Worm (Caenorhabditis elegans): ENCODE measurements around the gene nsph-3.1.
"Not testable (repeated sequence)": the region's sequence is repeated elsewhere in the genome, so short reads cannot be mapped to it uniquely, and the experiment has no call there.

Gene nsph-3.1

ce11 chrIV:10948797-10949196 lies 813 bp upstream of the nsph-3.1 start, which contains the start of gene Y69E1A.1:
Gene Y69E1A.1 (minus strand): TSS chrIV:10948897.
- TF ChIP-seq ceh-16 (tag; optimal IDR thresholded peaks at IDR 0.05) (no peak), elt-1 (tag; optimal IDR thresholded peaks at IDR 0.05) (no peak), lsy-2 (tag; optimal IDR thresholded peaks at IDR 0.05) (no peak), ZK546.5 (tag; optimal IDR thresholded peaks at IDR 0.05) (no peak), lin-11 (tag; optimal IDR thresholded peaks at IDR 0.05) (no peak), unc-39 (tag; optimal IDR thresholded peaks at IDR 0.05) (no peak), C34F6.9 (tag; optimal IDR thresholded peaks at IDR 0.05) (no peak), zag-1 (tag; optimal IDR thresholded peaks at IDR 0.05) (no peak), gmeb-1 (tag; optimal IDR thresholded peaks at IDR 0.05) (no peak), crh-2 (tag; optimal IDR thresholded peaks at IDR 0.05) (no peak), ztf-11 (tag; optimal IDR thresholded peaks at IDR 0.05) (no peak), nhr-6 (tag; optimal IDR thresholded peaks at IDR 0.05) (no peak), sma-3 (GFP tag; optimal IDR thresholded peaks at IDR 0.05) (no peak), mdl-1 (tag; optimal IDR thresholded peaks at IDR 0.05) (no peak), nhr-21 (tag; optimal IDR thresholded peaks at IDR 0.05) (no peak), ztf-1 (GFP tag; conservative IDR thresholded peaks at IDR 0.05) (no peak), ceh-82 (tag; optimal IDR thresholded peaks at IDR 0.05) (no peak), lin-13 (GFP tag; optimal IDR thresholded peaks at IDR 0.05) (no peak)

DNA sequence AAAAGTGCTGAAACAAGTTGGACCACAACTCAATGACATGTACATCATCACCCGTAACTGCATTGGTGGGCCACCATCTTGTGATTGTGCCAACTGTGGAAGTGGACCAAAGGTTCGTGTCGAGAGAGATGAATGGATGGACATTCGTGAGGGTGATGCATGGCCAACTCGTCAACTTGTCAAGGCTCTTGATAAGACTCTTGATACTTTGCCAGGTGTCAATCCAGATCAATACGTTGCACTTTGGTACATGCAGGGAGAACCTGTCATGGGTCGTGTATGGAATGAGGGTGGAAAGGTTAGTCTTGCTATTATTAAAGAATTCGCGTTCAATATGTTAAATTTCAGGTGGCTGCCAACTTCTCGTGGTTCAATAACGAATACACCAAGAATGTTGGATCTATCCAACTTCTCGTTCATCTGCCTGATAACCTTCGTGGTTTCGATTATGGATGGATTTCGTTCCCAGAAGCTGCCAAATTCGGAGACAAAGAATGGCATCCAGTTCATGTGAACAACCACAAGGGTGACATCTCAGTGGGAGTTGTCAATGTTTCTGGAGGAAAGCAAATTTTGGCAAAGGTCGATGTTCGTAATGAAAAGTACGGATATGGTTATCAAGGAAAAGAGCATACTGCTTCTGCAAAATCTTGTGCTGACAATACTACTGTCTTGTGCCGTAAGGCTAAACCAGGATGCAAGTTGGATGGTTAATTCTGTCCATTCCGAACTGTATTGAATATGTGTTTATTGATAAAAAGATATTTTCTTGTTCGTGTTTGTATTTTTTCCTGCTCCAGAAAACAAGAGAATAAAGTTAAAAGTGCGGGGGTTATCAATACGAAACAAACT lies 979 bp downstream of the nsph-3.1 start:
- TF ChIP-seq nhr-23 (tag; optimal IDR thresholded peaks at IDR 0.05) = peak; percentile 72
- no peak for TF ChIP-seq R02D3.7 (tag; optimal IDR thresholded peaks at IDR 0.05)

DNA sequence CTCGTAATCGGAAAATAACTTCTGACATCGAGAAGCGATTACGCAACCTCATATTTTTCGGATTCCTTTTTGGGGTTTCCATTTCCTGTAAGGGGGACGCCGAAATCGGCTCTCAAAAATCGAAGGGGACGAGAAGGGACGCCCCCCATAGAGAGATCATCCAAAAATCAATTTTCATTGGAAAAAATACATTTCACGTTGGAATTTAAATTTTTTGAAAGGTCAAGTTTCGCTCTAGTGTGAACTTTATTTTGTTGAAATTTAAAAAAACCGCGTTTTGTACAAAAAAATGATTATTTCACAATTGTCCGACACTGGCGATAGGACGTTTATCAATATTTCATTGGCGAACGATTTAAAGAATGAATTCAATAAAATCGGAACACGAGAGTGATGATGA lies 2.4 kb downstream of the nsph-3.1 start, which contains the start of gene Y69E1A.3:
Gene Y69E1A.3, plus strand, starts transcription at position 301 of the 400 bp plus-strand sequence.
- TF ChIP-seq lin-39 (tag; optimal IDR thresholded peaks at IDR 0.05) (no peak), nhr-11 (tag; optimal IDR thresholded peaks at IDR 0.05) (no peak), lin-11 (tag; optimal IDR thresholded peaks at IDR 0.05) (no peak), crh-2 (tag; optimal IDR thresholded peaks at IDR 0.05) (no peak), C34F6.9 (tag; optimal IDR thresholded peaks at IDR 0.05) (no peak), unc-39 (tag; optimal IDR thresholded peaks at IDR 0.05) (no peak), sem-4 (tag; optimal IDR thresholded peaks at IDR 0.05) (no peak), dmd-4 (tag; optimal IDR thresholded peaks at IDR 0.05) (no peak), nhr-129 (tag; optimal IDR thresholded peaks at IDR 0.05) (no peak), nhr-77 (tag; optimal IDR thresholded peaks at IDR 0.05) (no peak), ztf-1 (GFP tag; conservative IDR thresholded peaks at IDR 0.05) (no peak), mab-5 (tag; optimal IDR thresholded peaks at IDR 0.05) (no peak), nhr-23 (tag; optimal IDR thresholded peaks at IDR 0.05) (no peak), nhr-6 (tag; optimal IDR thresholded peaks at IDR 0.05) (no peak), sma-3 (GFP tag; optimal IDR thresholded peaks at IDR 0.05) (no peak), unc-62 (GFP tag; optimal IDR thresholded peaks at IDR 0.05) (no peak), lsy-2 (tag; optimal IDR thresholded peaks at IDR 0.05) (no peak)

DNA sequence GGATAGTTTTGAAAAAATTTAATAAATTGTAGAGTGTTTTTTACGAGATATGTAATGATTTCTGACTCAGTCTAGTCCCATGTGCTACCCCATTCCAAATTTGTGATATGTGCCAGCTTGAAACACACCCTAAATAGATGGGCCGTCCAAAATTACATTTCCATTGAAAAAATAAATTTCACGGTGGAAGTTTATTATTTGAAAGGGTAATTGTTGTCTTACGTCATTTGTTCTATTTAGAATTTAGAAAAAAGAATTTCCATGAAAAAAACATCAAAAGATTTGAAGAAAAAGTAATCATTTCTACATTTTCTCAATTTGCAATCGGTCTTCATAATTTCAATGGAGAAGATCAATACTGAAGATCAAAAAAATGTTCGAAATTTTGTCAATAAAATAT lies 5.3 kb downstream of the nsph-3.1 start, which contains the start of gene Y69E1A.4:
Gene Y69E1A.4, plus strand, starts transcription at position 301 of the 400 bp plus-strand sequence.
- not testable (repeated sequence) for TF ChIP-seq unc-39, skn-1, C34F6.9 (tag; optimal IDR thresholded peaks at IDR 0.05)

- TF ChIP-seq sma-9 (GFP tag; optimal IDR thresholded peaks at IDR 0.05) (peak; percentile 45), sma-9 (tag; optimal IDR thresholded peaks at IDR 0.05) (no peak), ceh-82 (tag; optimal IDR thresholded peaks at IDR 0.05) (no peak), C34F6.9 (tag; optimal IDR thresholded peaks at IDR 0.05) (no peak), mbf-1 (tag; optimal IDR thresholded peaks at IDR 0.05) (no peak), F13H6.1 (tag; optimal IDR thresholded peaks at IDR 0.05) (peak; percentile 59)
These were observed 8.1 kb downstream of the nsph-3.1 start, which contains the start of gene Y69E1A.5 for ce11 chrIV:10957583-10958229. Gene Y69E1A.5 (minus strand): TSS chrIV:10957655.
